Worm (Caenorhabditis elegans): ENCODE data around the gene srx-14.

Gene srx-14

ce11 chrIV:1107190-1107589, 6.3 kb downstream of the srx-14 start, which contains the start of gene ost-1:
Gene ost-1, plus strand, starts transcription at chrIV:1107396.
- TF ChIP-seq unc-62 (GFP tag; optimal IDR thresholded peaks at IDR 0.05), result no peak

- no peak for TF ChIP-seq unc-62 (GFP tag; optimal IDR thresholded peaks at IDR 0.05)
These were observed 7.5 kb downstream of the srx-14 start for ce11 chrIV:1105999-1106398.

- TF ChIP-seq unc-62 (GFP tag; optimal IDR thresholded peaks at IDR 0.05), result no peak
These were observed 8.4 kb downstream of the srx-14 start for ce11 chrIV:1105104-1105503.

- TF ChIP-seq unc-62 (GFP tag; optimal IDR thresholded peaks at IDR 0.05), result no peak
These were observed 9.0 kb downstream of the srx-14 start, which contains the start of the genes C44B12.9 and C44B12.3 for ce11 chrIV:1104518-1104917. Gene C44B12.9, minus strand, starts transcription at chrIV:1104618. Gene C44B12.3, plus strand, starts transcription at chrIV:1104766.

- no peak for TF ChIP-seq unc-62 (GFP tag; optimal IDR thresholded peaks at IDR 0.05)
These were observed 16.4 kb downstream of the srx-14 start, which contains the start of gene cox-18 for ce11 chrIV:1097153-1097552. Gene cox-18, plus strand, starts transcription at chrIV:1097453.

- no peak for TF ChIP-seq unc-62 (GFP tag; optimal IDR thresholded peaks at IDR 0.05)
These were observed 17.4 kb downstream of the srx-14 start for ce11 chrIV:1096154-1096553.

ce11 chrIV:1093870-1094564, 19.5 kb downstream of the srx-14 start, which contains the start of the genes cct-8 and Y55F3AR.2:
Gene cct-8, minus strand, starts transcription at chrIV:1093920.
Gene Y55F3AR.2, plus strand, starts transcription at chrIV:1094541.
- no peak for TF ChIP-seq unc-62 (GFP tag; optimal IDR thresholded peaks at IDR 0.05)

ce11 chrIV:1086913-1087312, 26.6 kb downstream of the srx-14 start, which contains the start of gene csn-4:
Gene csn-4, minus strand, starts transcription at chrIV:1087013.
- no peak for TF ChIP-seq unc-62 (GFP tag; optimal IDR thresholded peaks at IDR 0.05)

- no peak for TF ChIP-seq unc-62 (GFP tag; optimal IDR thresholded peaks at IDR 0.05)
These were observed 38.1 kb downstream of the srx-14 start for ce11 chrIV:1075484-1075883.

ce11 chrIV:1074069-1074468, 39.5 kb downstream of the srx-14 start:
- no peak for TF ChIP-seq unc-62 (GFP tag; optimal IDR thresholded peaks at IDR 0.05)

- no peak for TF ChIP-seq unc-62 (GFP tag; optimal IDR thresholded peaks at IDR 0.05)
These were observed 43.2 kb downstream of the srx-14 start for ce11 chrIV:1070383-1070782.

- TF ChIP-seq unc-62 (GFP tag; optimal IDR thresholded peaks at IDR 0.05), result no peak
These were observed 44.8 kb downstream of the srx-14 start for ce11 chrIV:1068730-1069244.

ce11 chrIV:1067430-1067829, 46.1 kb downstream of the srx-14 start, which contains the start of gene znf-782:
Gene znf-782, minus strand, starts transcription at chrIV:1067525.
- TF ChIP-seq unc-62 (GFP tag; optimal IDR thresholded peaks at IDR 0.05), result no peak

ce11 chrIV:1065569-1065968, 48.0 kb downstream of the srx-14 start:
- TF ChIP-seq unc-62 (GFP tag; optimal IDR thresholded peaks at IDR 0.05), result no peak

- no peak for TF ChIP-seq unc-62 (GFP tag; optimal IDR thresholded peaks at IDR 0.05)
These were observed 49.2 kb downstream of the srx-14 start for ce11 chrIV:1064289-1064848.

- TF ChIP-seq unc-62 (GFP tag; optimal IDR thresholded peaks at IDR 0.05), result no peak
These were observed 50.5 kb downstream of the srx-14 start for ce11 chrIV:1063058-1063457.

All from whole organism, dauer.